Fruit fly (Drosophila melanogaster) whole organism, embryonic: Measurements from ENCODE around the gene MtnF.
A peak's percentile ranks its signal among the peaks of the same experiment; 100 is the strongest.

Experiments
- Atf6 ChIP-seq: fragments of 200-800 bp; sonication (Bioruptor generic); IDR thresholded peaks from 2 replicates; pipeline ENCODE4 v1.3.6; 2022; ENCODE audit warnings: missing biosample characterization, missing genetic modification characterization
- B-H1 ChIP-seq: fragments of 200-800 bp; sonication (Bioruptor generic); IDR thresholded peaks from 3 replicates; pipeline ENCODE4 v1.3.6; 2022; ENCODE audit warnings: missing biosample characterization, missing genetic modification characterization
- Bdp1 ChIP-seq: fragments of 200-800 bp; sonication (Bioruptor generic); optimal IDR thresholded peaks from 3 replicates; lab custom pipeline; 2016; ENCODE audit warnings: missing biosample characterization, missing genetic modification characterization
- CG10209 ChIP-seq: fragments of 200-800 bp; sonication (Bioruptor generic); optimal IDR thresholded peaks from 3 replicates; lab custom pipeline; 2017; ENCODE audit warnings: missing biosample characterization, mild to moderate bottlenecking, missing genetic modification characterization, missing genetic modification reagents
- CG10321 ChIP-seq: fragments of 200-800 bp; sonication (Bioruptor generic); IDR thresholded peaks from 2 replicates; pipeline ENCODE4 v1.3.6; 2022; ENCODE audit warnings: missing biosample characterization, missing genetic modification characterization
- CG10366 ChIP-seq: fragments of 200-800 bp; sonication (Bioruptor generic); IDR thresholded peaks from 2 replicates; pipeline ENCODE4 v1.3.6; 2022; ENCODE audit warnings: missing biosample characterization, missing genetic modification characterization
- CG1233 ChIP-seq: fragments of 200-800 bp; sonication (Bioruptor generic); optimal IDR thresholded peaks from 4 replicates; lab custom pipeline; 2018; ENCODE audit warnings: missing biosample characterization, mild to moderate bottlenecking, missing genetic modification characterization
- CG12659 ChIP-seq: fragments of 200-800 bp; sonication (Bioruptor generic); optimal IDR thresholded peaks from 3 replicates; lab custom pipeline; 2017; ENCODE audit warnings: mild to moderate bottlenecking, missing biosample characterization, missing genetic modification reagents, missing genetic modification characterization
- CG12744 ChIP-seq: fragments of 200-800 bp; sonication (Bioruptor generic); optimal IDR thresholded peaks from 2 replicates; lab custom pipeline; 2016; ENCODE audit warnings: missing biosample characterization, missing genetic modification characterization
- CG14441 ChIP-seq: fragments of 200-800 bp; sonication (Bioruptor generic); IDR thresholded peaks from 2 replicates; pipeline ENCODE4 v1.3.6; 2022; ENCODE audit warnings: missing biosample characterization, missing genetic modification characterization
- CG15011 ChIP-seq: fragments of 200-800 bp; sonication (Bioruptor generic); optimal IDR thresholded peaks from 3 replicates; lab custom pipeline; 2018; ENCODE audit warnings: missing biosample characterization, mild to moderate bottlenecking, missing genetic modification characterization
- CG18619 ChIP-seq: fragments of 200-800 bp; sonication (Bioruptor generic); optimal IDR thresholded peaks from 3 replicates; lab custom pipeline; 2017; ENCODE audit warnings: missing biosample characterization, mild to moderate bottlenecking, missing genetic modification characterization
- CG2129 ChIP-seq: fragments of 200-800 bp; sonication (Bioruptor generic); IDR thresholded peaks from 2 replicates; pipeline ENCODE4 v1.3.6; 2022; ENCODE audit warnings: missing biosample characterization, missing genetic modification characterization; ENCODE audit not compliant: partially characterized antibody
- CG3065 ChIP-seq: fragments of 200-800 bp; sonication (Bioruptor generic); optimal IDR thresholded peaks from 2 replicates; lab custom pipeline; 2016; ENCODE audit warnings: missing biosample characterization, missing genetic modification characterization
- CG33557 ChIP-seq: fragments of 200-800 bp; sonication (Bioruptor generic); optimal IDR thresholded peaks from 2 replicates; lab custom pipeline; 2019; ENCODE audit warnings: missing biosample characterization, mild to moderate bottlenecking, missing genetic modification characterization, moderate library complexity
- CG4360 ChIP-seq: fragments of 200-800 bp; sonication (Bioruptor generic); IDR thresholded peaks from 2 replicates; pipeline ENCODE4 v1.3.6; 2022; ENCODE audit warnings: missing biosample characterization, missing genetic modification characterization
- CG4617 ChIP-seq: fragments of 200-800 bp; sonication (Bioruptor generic); optimal IDR thresholded peaks from 3 replicates; lab custom pipeline; 2016; ENCODE audit warnings: missing biosample characterization, missing genetic modification characterization, borderline replicate concordance
- CG7928 ChIP-seq: fragments of 200-800 bp; sonication (Bioruptor generic); optimal IDR thresholded peaks from 2 replicates; lab custom pipeline; 2017; ENCODE audit warnings: missing biosample characterization, mild to moderate bottlenecking, missing genetic modification characterization
- CG9437 ChIP-seq: fragments of 200-800 bp; sonication (Bioruptor generic); optimal IDR thresholded peaks from 2 replicates; lab custom pipeline; 2018; ENCODE audit warnings: missing biosample characterization, mild to moderate bottlenecking, missing genetic modification characterization
- CHES-1-like ChIP-seq: fragments of 200-800 bp; sonication (Bioruptor generic); optimal IDR thresholded peaks from 2 replicates; lab custom pipeline; 2016; ENCODE audit warnings: missing biosample characterization, missing genetic modification characterization
- Camta ChIP-seq: fragments of 200-800 bp; sonication (Bioruptor generic); optimal IDR thresholded peaks from 2 replicates; lab custom pipeline; 2016; ENCODE audit warnings: missing biosample characterization, missing genetic modification characterization
- Dad ChIP-seq: fragments of 200-800 bp; sonication (Bioruptor generic); optimal IDR thresholded peaks from 3 replicates; lab custom pipeline; 2016; ENCODE audit warnings: missing biosample characterization, missing genetic modification characterization
- Elba2 ChIP-seq: fragments of 200-800 bp; sonication (Bioruptor generic); optimal IDR thresholded peaks from 3 replicates; lab custom pipeline; 2016; ENCODE audit warnings: missing biosample characterization, missing genetic modification characterization
- Gug ChIP-seq: fragments of 200-800 bp; sonication (Bioruptor generic); IDR thresholded peaks from 4 replicates; pipeline ENCODE4 v1.3.6; 2022; ENCODE audit warnings: missing biosample characterization, missing genetic modification characterization
- HLH54F ChIP-seq: fragments of 200-800 bp; sonication (Bioruptor generic); optimal IDR thresholded peaks from 3 replicates; lab custom pipeline; 2016; ENCODE audit warnings: missing biosample characterization, missing genetic modification characterization
- Hsf ChIP-seq: fragments of 200-800 bp; sonication (Bioruptor generic); optimal IDR thresholded peaks from 3 replicates; lab custom pipeline; 2016; ENCODE audit warnings: missing biosample characterization, missing genetic modification characterization
- Med ChIP-seq: fragments of 200-800 bp; sonication (Bioruptor generic); peaks from one replicate; lab custom pipeline; 2016; ENCODE audit warnings: missing biosample characterization, missing genetic modification characterization, mild to moderate bottlenecking, inconsistent platforms, moderate library complexity
- NK7.1 ChIP-seq: fragments of 200-800 bp; sonication (Bioruptor generic); optimal IDR thresholded peaks from 3 replicates; lab custom pipeline; 2016; ENCODE audit warnings: missing biosample characterization, missing genetic modification characterization
- Oaz ChIP-seq: fragments of 200-800 bp; sonication (Bioruptor generic); IDR thresholded peaks from 2 replicates; pipeline ENCODE4 v1.3.6; 2022; ENCODE audit warnings: missing biosample characterization, missing genetic modification characterization
- Pdp1 ChIP-seq, 2 experiments: fragments of 200-800 bp; sonication (Bioruptor generic); optimal IDR thresholded peaks; 3 replicates each; lab custom pipeline; 2016; ENCODE audit warnings: missing biosample characterization in 2 of 2, missing genetic modification characterization in 2 of 2, mild to moderate bottlenecking in 1 of 2, moderate library complexity in 1 of 2
- Sry-β ChIP-seq: fragments of 200-800 bp; sonication (Bioruptor generic); optimal IDR thresholded peaks from 2 replicates; lab custom pipeline; 2018; ENCODE audit warnings: missing biosample characterization, mild to moderate bottlenecking, missing genetic modification characterization, moderate library complexity
- Ssrp ChIP-seq: fragments of 200-800 bp; sonication (Bioruptor generic); optimal IDR thresholded peaks from 2 replicates; lab custom pipeline; 2018; ENCODE audit warnings: missing biosample characterization, mild to moderate bottlenecking, missing genetic modification characterization, moderate library complexity
- ac ChIP-seq: fragments of 200-800 bp; sonication (Bioruptor generic); optimal IDR thresholded peaks from 3 replicates; lab custom pipeline; 2017; ENCODE audit warnings: missing biosample characterization, mild to moderate bottlenecking, missing genetic modification characterization
- al ChIP-seq: fragments of 200-800 bp; sonication (Bioruptor generic); IDR thresholded peaks from 2 replicates; pipeline ENCODE4 v1.3.6; 2022; ENCODE audit warnings: missing biosample characterization, missing genetic modification characterization
- bsh ChIP-seq, 2 experiments: fragments of 200-800 bp; sonication (Bioruptor generic); optimal IDR thresholded peaks; 2 replicates each; lab custom pipeline; 2017 to 2018; ENCODE audit warnings: mild to moderate bottlenecking in 2 of 2, missing biosample characterization in 2 of 2, missing genetic modification characterization in 2 of 2, moderate library complexity in 1 of 2
- cas ChIP-seq: fragments of 200-800 bp; sonication (Bioruptor generic); IDR thresholded peaks from 2 replicates; pipeline ENCODE4 v1.3.6; 2022; ENCODE audit warnings: missing biosample characterization, missing genetic modification characterization
- cg ChIP-seq: fragments of 200-800 bp; sonication (Bioruptor generic); optimal IDR thresholded peaks from 3 replicates; lab custom pipeline; 2019; ENCODE audit warnings: missing biosample characterization, mild to moderate bottlenecking, missing genetic modification characterization, moderate library complexity
- crol ChIP-seq: fragments of 200-800 bp; sonication (Bioruptor generic); IDR thresholded peaks from 2 replicates; pipeline ENCODE4 v1.3.6; 2022; ENCODE audit warnings: missing biosample characterization, missing genetic modification characterization
- eyg ChIP-seq: fragments of 200-800 bp; sonication (Bioruptor generic); optimal IDR thresholded peaks from 3 replicates; lab custom pipeline; 2016; ENCODE audit warnings: missing biosample characterization, missing genetic modification characterization
- gce ChIP-seq: fragments of 200-800 bp; sonication (Bioruptor generic); IDR thresholded peaks from 3 replicates; pipeline ENCODE4 v1.3.6; 2022; ENCODE audit warnings: missing biosample characterization, missing genetic modification characterization
- gcm ChIP-seq: fragments of 200-800 bp; sonication (Bioruptor generic); optimal IDR thresholded peaks from 2 replicates; lab custom pipeline; 2019; ENCODE audit warnings: missing biosample characterization, mild to moderate bottlenecking, missing genetic modification characterization, moderate library complexity
- grn ChIP-seq: fragments of 200-800 bp; sonication (Bioruptor generic); optimal IDR thresholded peaks from 3 replicates; lab custom pipeline; 2017; ENCODE audit warnings: missing biosample characterization, missing genetic modification characterization
- ind ChIP-seq: fragments of 200-800 bp; sonication (Bioruptor generic); optimal IDR thresholded peaks from 3 replicates; lab custom pipeline; 2016; ENCODE audit warnings: missing biosample characterization, missing genetic modification characterization
- odd ChIP-seq: fragments of 200-800 bp; sonication (Bioruptor generic); optimal IDR thresholded peaks from 2 replicates; lab custom pipeline; 2017; ENCODE audit warnings: missing biosample characterization, mild to moderate bottlenecking, missing genetic modification characterization
- pfk ChIP-seq: fragments of 200-800 bp; sonication (Bioruptor generic); optimal IDR thresholded peaks from 2 replicates; lab custom pipeline; 2018; ENCODE audit warnings: missing biosample characterization, mild to moderate bottlenecking, missing genetic modification characterization, moderate library complexity
- pita ChIP-seq: fragments of 200-800 bp; sonication (Bioruptor generic); optimal IDR thresholded peaks from 2 replicates; lab custom pipeline; 2017; ENCODE audit warnings: missing biosample characterization, mild to moderate bottlenecking, missing genetic modification characterization
- pros ChIP-seq: fragments of 200-800 bp; sonication (Bioruptor generic); optimal IDR thresholded peaks from 3 replicates; lab custom pipeline; 2019; ENCODE audit warnings: missing biosample characterization, mild to moderate bottlenecking, missing genetic modification characterization, moderate library complexity
- run ChIP-seq: fragments of 200-800 bp; sonication (Bioruptor generic); optimal IDR thresholded peaks from 3 replicates; lab custom pipeline; 2018; ENCODE audit warnings: missing biosample characterization, mild to moderate bottlenecking, missing genetic modification characterization
- tll ChIP-seq, 2 experiments: fragments of 200-800 bp in 1 of 2; fragments of >200 bp in 1 of 2; sonication (Bioruptor generic) in 1 of 2; optimal IDR thresholded peaks; 2 replicates each; lab custom pipeline; 2017 to 2019; ENCODE audit warnings: missing biosample characterization in 2 of 2, missing genetic modification characterization in 2 of 2, mild to moderate bottlenecking in 1 of 2, moderate library complexity in 1 of 2
- zen ChIP-seq: fragments of 200-800 bp; sonication (Bioruptor generic); optimal IDR thresholded peaks from 3 replicates; lab custom pipeline; 2018; ENCODE audit warnings: missing biosample characterization, mild to moderate bottlenecking, missing genetic modification characterization, moderate library complexity

The MtnF gene

DNA sequence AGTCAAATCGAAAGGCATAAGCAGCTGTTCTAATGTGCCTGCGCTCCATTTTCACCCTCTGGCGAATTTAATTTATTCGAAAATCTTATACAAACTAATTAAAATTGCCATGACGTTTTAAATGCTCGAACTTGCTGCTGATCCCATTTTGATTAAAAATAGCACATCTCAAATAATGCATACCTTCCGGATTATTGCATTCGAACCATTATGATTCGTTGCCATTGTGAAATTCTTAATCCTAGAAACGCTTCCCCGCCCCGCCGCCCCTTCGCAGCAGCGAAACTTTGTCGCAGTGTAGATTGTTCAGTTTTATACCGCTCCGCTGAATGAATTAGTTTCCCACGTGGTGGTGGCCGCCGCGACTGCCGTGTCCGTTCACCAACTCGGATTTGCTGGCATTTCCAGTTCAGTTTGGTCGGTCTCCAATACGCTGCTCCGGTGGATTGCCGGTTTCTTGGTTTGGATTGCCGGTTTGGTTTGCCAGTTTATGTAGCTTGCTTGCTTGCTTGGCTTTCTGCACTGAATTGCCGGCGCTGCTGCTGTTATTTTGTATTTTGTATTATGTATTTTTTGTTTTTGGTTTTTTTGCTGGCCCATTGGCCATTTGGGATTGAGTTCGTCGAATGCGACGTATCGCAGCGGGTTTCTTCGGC is 36.3 kb downstream of the MtnF start (continued):
- TF ChIP-seq ac (no peak), al (no peak), ind (GFP tag; lab: Kevin White, UChicago) (peak; percentile 41), cas (no peak), CG9437 (GFP tag; lab: Kevin White, UChicago) (peak; percentile 45), CG10209 (peak; percentile 2), Med (peak; percentile 32), CG1233 (GFP tag; lab: Kevin White, UChicago) (no peak), odd (no peak), CG18619 (GFP tag; lab: Kevin White, UChicago) (peak; percentile 7), eyg (GFP tag; lab: Kevin White, UChicago) (no peak), zen (tag; lab: Kevin White, UChicago) (no peak), CG2129 (GFP tag; lab: Robert Waterston, UW) (no peak), gcm (GFP tag; lab: Kevin White, UChicago) (no peak), HLH54F (GFP tag; lab: Kevin White, UChicago) (no peak), Ssrp (peak; percentile 33), CG14441 (GFP tag; lab: Robert Waterston, UW) (no peak), CG12744 (GFP tag; lab: Kevin White, UChicago) (no peak), CG10321 (GFP tag; lab: Robert Waterston, UW) (no peak), pfk (no peak), gce (GFP tag; lab: Robert Waterston, UW) (no peak), Hsf (GFP tag; lab: Kevin White, UChicago) (peak; percentile 7), pita (GFP tag; lab: Kevin White, UChicago) (no peak), pros (GFP tag; lab: Kevin White, UChicago) (no peak), cg (GFP tag; lab: Kevin White, UChicago) (no peak), Gug (GFP tag; lab: Robert Waterston, UW) (peak; percentile 34; the same call in 1 of the 4 replicates), Bdp1 (GFP tag; lab: Kevin White, UChicago) (no peak), CG15011 (GFP tag; lab: Kevin White, UChicago) (no peak), CG33557 (no peak), Elba2 (GFP tag; lab: Kevin White, UChicago) (no peak), CG4360 (GFP tag; lab: Robert Waterston, UW) (no peak), CHES-1-like (GFP tag; lab: Kevin White, UChicago) (no peak), Camta (GFP tag; lab: Kevin White, UChicago) (no peak), CG4617 (no peak), Atf6 (no peak), Oaz (GFP tag; lab: Robert Waterston, UW) (no peak), tll (GFP tag; optimal IDR thresholded peaks at IDR 0.05; lab: Kevin White, UChicago) (no peak), CG3065 (GFP tag; lab: Kevin White, UChicago) (no peak), B-H1 (no peak), Dad (no peak), NK7.1 (no peak), CG12659 (GFP tag; lab: Kevin White, UChicago) (peak; percentile 9), crol (GFP tag; lab: Robert Waterston, UW) (peak; percentile 38; the same call in 1 of the 2 replicates), run (no peak), bsh (GFP tag; optimal IDR thresholded peaks at IDR 0.05; lab: Kevin White, UChicago) (no peak), Sry-β (no peak), CG10366 (GFP tag; lab: Robert Waterston, UW) (no peak), grn (no peak), CG7928 (GFP tag; lab: Kevin White, UChicago) (no peak), Pdp1 (GFP tag; optimal IDR thresholded peaks at IDR 0.05; lab: Kevin White, UChicago) (peak in 1 of 2 experiments; percentile 5)
